Worm (Caenorhabditis elegans) whole organism, L1 larva: ENCODE data around the gene dpy-1.

Source experiments
- ama-1 ChIP-seq: fragments of 150-350 bp; optimal IDR thresholded peaks from 2 replicates; lab custom pipeline; 2014
- ceh-82 ChIP-seq, 3 experiments: fragments of 150-350 bp in 1 of 3; sonication (generic microtip) in 2 of 3; optimal IDR thresholded peaks; 2 replicates each; lab custom pipeline; 2014 to 2017; ENCODE audit warnings: missing biosample characterization in 3 of 3, missing genetic modification characterization in 3 of 3
- dpl-1 ChIP-seq, 3 experiments: fragments of 150-350 bp in 2 of 3; sonication (generic microtip) in 1 of 3; optimal IDR thresholded peaks; 2 replicates each; lab custom pipeline; 2014 to 2017; ENCODE audit warnings: missing biosample characterization in 3 of 3, missing genetic modification characterization in 3 of 3, missing genetic modification reagents in 3 of 3
- fkh-8 ChIP-seq: sonication (generic microtip); optimal IDR thresholded peaks from 2 replicates; lab custom pipeline; 2016; ENCODE audit warnings: mild to moderate bottlenecking, missing genetic modification characterization, missing compliant biosample characterization
- grh-1 ChIP-seq: fragments of 200-800 bp; sonication (Bioruptor generic); IDR thresholded peaks from 2 replicates; pipeline ENCODE4 v1.3.6; 2022; ENCODE audit warnings: missing genetic modification reagents, missing genetic modification characterization, missing compliant biosample characterization
- lin-13 ChIP-seq: fragments of 150-350 bp; optimal IDR thresholded peaks from 2 replicates; lab custom pipeline; 2014; ENCODE audit warnings: missing biosample characterization, missing genetic modification reagents, missing genetic modification characterization
- lsy-2 ChIP-seq, 2 experiments: fragments of 150-350 bp; optimal IDR thresholded peaks; 2 replicates each; lab custom pipeline; 2014; ENCODE audit warnings: missing biosample characterization in 2 of 2, missing genetic modification characterization in 2 of 2
- nhr-11 ChIP-seq: fragments of 150-350 bp; optimal IDR thresholded peaks from 2 replicates; lab custom pipeline; 2014; ENCODE audit warnings: missing biosample characterization, missing genetic modification characterization
- nhr-71 ChIP-seq: sonication (generic microtip); optimal IDR thresholded peaks from 2 replicates; lab custom pipeline; 2016; ENCODE audit warnings: mild to moderate bottlenecking, missing genetic modification characterization, moderate library complexity, missing compliant biosample characterization
- pqm-1 ChIP-seq: sonication (generic microtip); optimal IDR thresholded peaks from 3 replicates; lab custom pipeline; 2017; ENCODE audit warnings: missing biosample characterization, missing genetic modification characterization
- skn-1 ChIP-seq: fragments of 150-350 bp; optimal IDR thresholded peaks from 2 replicates; lab custom pipeline; 2014; ENCODE audit warnings: missing biosample characterization, missing genetic modification characterization
- sptf-1 ChIP-seq: fragments of 150-350 bp; optimal IDR thresholded peaks from 2 replicates; lab custom pipeline; 2014; ENCODE audit warnings: missing biosample characterization, missing genetic modification characterization
- unc-130 ChIP-seq: fragments of 150-350 bp; optimal IDR thresholded peaks from 2 replicates; lab custom pipeline; 2017; ENCODE audit warnings: missing biosample characterization, missing genetic modification characterization, inconsistent platforms

DNA sequence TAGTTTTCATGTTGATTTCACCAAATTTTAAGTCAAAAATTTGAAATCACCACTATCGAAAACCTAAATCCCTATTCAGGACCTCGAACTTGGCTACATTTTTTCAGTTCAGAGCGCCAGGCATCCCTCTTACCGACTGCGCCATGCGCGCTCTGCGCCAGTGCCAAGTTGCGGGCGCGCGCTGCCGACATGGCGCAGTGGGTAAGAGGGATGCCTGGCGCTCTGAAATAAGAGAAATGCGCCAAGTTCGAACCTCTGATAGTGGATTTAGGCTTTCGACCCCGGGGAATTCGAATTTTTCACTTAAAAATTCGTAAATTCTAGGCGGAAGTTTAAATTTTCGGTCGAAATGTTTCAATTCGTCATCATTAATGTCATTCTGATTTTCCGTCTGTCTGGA is 57.9 kb downstream of the dpy-1 start:
- no peak for TF ChIP-seq ceh-82 (tag; optimal IDR thresholded peaks at IDR 0.05; lab: Kevin White, UChicago)
- no peak for TF ChIP-seq nhr-71 (tag; lab: Kevin White, UChicago)
- TF ChIP-seq unc-130 (tag; lab: Kevin White, UChicago) = no peak
- no peak for TF ChIP-seq ama-1
- no peak for TF ChIP-seq pqm-1 (tag; lab: Kevin White, UChicago)
- no peak for TF ChIP-seq lsy-2 (tag; optimal IDR thresholded peaks at IDR 0.05; lab: Kevin White, UChicago)
- TF ChIP-seq lin-13 (GFP tag; lab: Kevin White, UChicago) = no peak
- no peak for TF ChIP-seq nhr-11
- TF ChIP-seq skn-1 (tag; lab: Kevin White, UChicago) = no peak
- no peak for TF ChIP-seq sptf-1 (tag; lab: Kevin White, UChicago)
- TF ChIP-seq dpl-1 (GFP tag; optimal IDR thresholded peaks at IDR 0.05; lab: Kevin White, UChicago) = no peak
- no peak for TF ChIP-seq fkh-8
- TF ChIP-seq grh-1 (GFP tag; lab: Robert Waterston, UW) = no peak
